Worm (Caenorhabditis elegans) whole organism, L2 larva: ENCODE results near the gene F54C9.11.
A peak's percentile ranks its signal among the peaks of the same experiment; 100 is the strongest.

Source experiments
- C34F6.9 ChIP-seq: fragments of 150-350 bp; optimal IDR thresholded peaks from 2 replicates; lab custom pipeline; 2014; ENCODE audit warnings: missing biosample characterization, missing genetic modification characterization
- F13H6.1 ChIP-seq: sonication (generic microtip); optimal IDR thresholded peaks from 2 replicates; lab custom pipeline; 2016; ENCODE audit warnings: missing genetic modification characterization, missing compliant biosample characterization
- R02D3.7 ChIP-seq: fragments of 150-350 bp; optimal IDR thresholded peaks from 2 replicates; lab custom pipeline; 2014; ENCODE audit warnings: missing biosample characterization, missing genetic modification characterization
- Y55F3AM.14 ChIP-seq: fragments of 200-800 bp; sonication (Bioruptor generic); optimal IDR thresholded peaks from 2 replicates; lab custom pipeline; 2018; ENCODE audit warnings: mild to moderate bottlenecking, missing genetic modification characterization, missing compliant biosample characterization
- alr-1 ChIP-seq: fragments of 150-350 bp; optimal IDR thresholded peaks from 2 replicates; lab custom pipeline; 2014; ENCODE audit warnings: missing biosample characterization, missing genetic modification characterization
- blmp-1 ChIP-seq: sonication (generic microtip); optimal IDR thresholded peaks from 2 replicates; lab custom pipeline; 2017; ENCODE audit warnings: missing genetic modification characterization, mild to moderate bottlenecking, missing compliant biosample characterization, antibody characterized with exemption, moderate library complexity; ENCODE audit not compliant: insufficient read depth
- ceh-16 ChIP-seq: fragments of 150-350 bp; optimal IDR thresholded peaks from 2 replicates; lab custom pipeline; 2014; ENCODE audit warnings: missing biosample characterization, missing genetic modification characterization
- ceh-82 ChIP-seq: fragments of 150-350 bp; optimal IDR thresholded peaks from 2 replicates; lab custom pipeline; 2014; ENCODE audit warnings: missing biosample characterization, missing genetic modification characterization
- crh-2 ChIP-seq: sonication (generic microtip); optimal IDR thresholded peaks from 2 replicates; lab custom pipeline; 2017; ENCODE audit warnings: missing biosample characterization, missing genetic modification characterization
- dmd-4 ChIP-seq: sonication (generic microtip); optimal IDR thresholded peaks from 2 replicates; lab custom pipeline; 2017; ENCODE audit warnings: missing biosample characterization, missing genetic modification characterization
- egl-27 ChIP-seq: sonication (generic microtip); optimal IDR thresholded peaks from 3 replicates; lab custom pipeline; 2017; ENCODE audit warnings: missing biosample characterization, missing genetic modification reagents, missing genetic modification characterization
- elt-3 ChIP-seq: sonication (generic microtip); optimal IDR thresholded peaks from 2 replicates; lab custom pipeline; 2017; ENCODE audit warnings: missing biosample characterization, missing genetic modification characterization
- fos-1 ChIP-seq: fragments of 150-350 bp; optimal IDR thresholded peaks from 2 replicates; lab custom pipeline; 2014; ENCODE audit warnings: missing biosample characterization, missing genetic modification characterization
- gmeb-1 ChIP-seq: fragments of 150-350 bp; optimal IDR thresholded peaks from 2 replicates; lab custom pipeline; 2014; ENCODE audit warnings: missing biosample characterization, missing genetic modification characterization
- lin-11 ChIP-seq: fragments of 150-350 bp; sonication (generic microtip); optimal IDR thresholded peaks from 2 replicates; lab custom pipeline; 2014; ENCODE audit warnings: missing biosample characterization, missing genetic modification characterization, inconsistent platforms, mixed read lengths
- lin-13 ChIP-seq: fragments of 150-350 bp; optimal IDR thresholded peaks from 2 replicates; lab custom pipeline; 2014; ENCODE audit warnings: missing biosample characterization, missing genetic modification reagents, missing genetic modification characterization
- lin-39 ChIP-seq: fragments of 150-350 bp; optimal IDR thresholded peaks from 2 replicates; lab custom pipeline; 2014; ENCODE audit warnings: missing biosample characterization, missing genetic modification reagents, missing genetic modification characterization
- lsy-2 ChIP-seq, 2 experiments: fragments of 150-350 bp in 1 of 2; sonication (generic microtip) in 1 of 2; optimal IDR thresholded peaks; 2 replicates each; lab custom pipeline; 2014 to 2017; ENCODE audit warnings: missing biosample characterization in 2 of 2, missing genetic modification characterization in 2 of 2
- mab-5 ChIP-seq: fragments of 150-350 bp; optimal IDR thresholded peaks from 2 replicates; lab custom pipeline; 2014; ENCODE audit warnings: missing biosample characterization, missing genetic modification characterization
- mbf-1 ChIP-seq: sonication (generic microtip); optimal IDR thresholded peaks from 2 replicates; lab custom pipeline; 2017; ENCODE audit warnings: missing biosample characterization, missing genetic modification characterization
- mdl-1 ChIP-seq, 2 experiments: fragments of 150-350 bp in 1 of 2; sonication (generic microtip) in 1 of 2; optimal IDR thresholded peaks; 2 replicates each; lab custom pipeline; 2017; ENCODE audit warnings: missing biosample characterization in 2 of 2, missing genetic modification characterization in 2 of 2
- nhr-10 ChIP-seq: sonication (generic microtip); optimal IDR thresholded peaks from 2 replicates; lab custom pipeline; 2017; ENCODE audit warnings: missing biosample characterization, missing genetic modification characterization
- nhr-129 ChIP-seq: fragments of 150-350 bp; optimal IDR thresholded peaks from 2 replicates; lab custom pipeline; 2014; ENCODE audit warnings: missing biosample characterization, missing genetic modification characterization
- nhr-21 ChIP-seq: fragments of 150-350 bp; optimal IDR thresholded peaks from 2 replicates; lab custom pipeline; 2014; ENCODE audit warnings: missing biosample characterization, missing genetic modification characterization
- nhr-23 ChIP-seq: fragments of 150-350 bp; optimal IDR thresholded peaks from 2 replicates; lab custom pipeline; 2014; ENCODE audit warnings: missing biosample characterization, missing genetic modification reagents, missing genetic modification characterization
- nhr-25 ChIP-seq: fragments of 150-350 bp; sonication (generic microtip); optimal IDR thresholded peaks from 3 replicates; lab custom pipeline; 2014; ENCODE audit warnings: missing biosample characterization, missing genetic modification characterization
- nhr-6 ChIP-seq: fragments of 150-350 bp; optimal IDR thresholded peaks from 2 replicates; lab custom pipeline; 2014; ENCODE audit warnings: missing biosample characterization, missing genetic modification characterization
- nhr-77 ChIP-seq: fragments of 150-350 bp; optimal IDR thresholded peaks from 2 replicates; lab custom pipeline; 2014; ENCODE audit warnings: missing biosample characterization, missing genetic modification characterization
- peb-1 ChIP-seq: fragments of 150-350 bp; optimal IDR thresholded peaks from 2 replicates; lab custom pipeline; 2014; ENCODE audit warnings: missing biosample characterization, missing genetic modification characterization
- sem-4 ChIP-seq: fragments of 150-350 bp; optimal IDR thresholded peaks from 2 replicates; lab custom pipeline; 2014; ENCODE audit warnings: missing biosample characterization, missing genetic modification reagents, missing genetic modification characterization
- sma-3 ChIP-seq: sonication (generic microtip); optimal IDR thresholded peaks from 2 replicates; lab custom pipeline; 2016; ENCODE audit warnings: missing genetic modification reagents, missing genetic modification characterization, missing compliant biosample characterization
- sma-9 ChIP-seq, 2 experiments: fragments of 150-350 bp in 1 of 2; sonication (generic microtip) in 1 of 2; optimal IDR thresholded peaks; 2 replicates each; lab custom pipeline; 2014 to 2016; ENCODE audit warnings: missing genetic modification characterization in 2 of 2, mild to moderate bottlenecking in 1 of 2, missing biosample characterization in 1 of 2, missing compliant biosample characterization in 1 of 2, missing genetic modification reagents in 1 of 2, moderate library complexity in 1 of 2
- unc-55 ChIP-seq: fragments of 150-350 bp; sonication (generic microtip); optimal IDR thresholded peaks from 3 replicates; lab custom pipeline; 2014; ENCODE audit warnings: missing biosample characterization, missing genetic modification reagents, missing genetic modification characterization
- unc-62 ChIP-seq: fragments of 150-350 bp; optimal IDR thresholded peaks from 2 replicates; lab custom pipeline; 2014; ENCODE audit warnings: missing biosample characterization, missing genetic modification reagents, missing genetic modification characterization
- zag-1 ChIP-seq: fragments of 150-350 bp; optimal IDR thresholded peaks from 2 replicates; lab custom pipeline; 2014; ENCODE audit warnings: missing biosample characterization, missing genetic modification characterization
- ztf-1 ChIP-seq: fragments of 200-800 bp; sonication (Bioruptor generic); conservative IDR thresholded peaks from 2 replicates; pipeline ENCODE4 v1.3.6; 2022; ENCODE audit warnings: missing genetic modification characterization, missing compliant biosample characterization
- ztf-11 ChIP-seq: sonication (generic microtip); optimal IDR thresholded peaks from 2 replicates; lab custom pipeline; 2017; ENCODE audit warnings: missing biosample characterization, missing genetic modification characterization
- ztf-4 ChIP-seq: fragments of 150-350 bp; optimal IDR thresholded peaks from 2 replicates; lab custom pipeline; 2014; ENCODE audit warnings: missing biosample characterization, missing genetic modification characterization

The F54C9.11 gene

DNA sequence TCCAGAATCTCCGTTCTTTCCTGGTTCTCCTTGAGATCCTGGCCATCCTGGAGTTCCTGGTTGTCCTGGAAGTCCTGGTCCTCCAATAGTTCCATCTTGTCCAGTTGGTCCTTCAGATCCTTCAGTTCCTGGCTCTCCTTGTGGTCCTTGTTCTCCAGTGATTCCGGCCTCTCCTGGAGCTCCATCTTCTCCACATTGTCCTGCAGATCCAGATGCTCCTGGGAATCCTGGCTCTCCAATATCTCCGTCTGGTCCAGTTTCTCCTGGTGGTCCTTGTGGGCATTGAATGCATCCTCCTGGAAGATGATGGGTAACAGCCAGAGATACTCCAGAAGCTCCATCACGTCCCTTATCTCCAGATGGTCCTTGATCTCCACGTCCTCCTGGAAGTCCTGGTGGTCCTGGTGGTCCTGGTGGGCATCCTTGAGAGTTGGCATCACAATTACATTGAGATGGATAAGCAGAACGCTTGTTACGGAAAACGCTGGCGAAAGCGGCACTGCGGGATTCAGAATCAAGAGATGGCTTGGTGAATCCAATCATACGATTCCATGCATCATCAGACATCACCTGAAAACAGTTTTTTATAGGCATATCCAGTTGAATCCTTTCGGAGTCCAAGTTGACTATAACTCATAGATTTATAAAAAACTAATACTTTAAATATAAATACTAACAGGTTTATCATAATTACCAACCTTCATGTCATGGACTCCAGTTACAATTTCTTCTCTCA lies 16.5 kb downstream of the F54C9.11 start:
- TF ChIP-seq C34F6.9 (tag; lab: Kevin White, UChicago) (no peak), mdl-1 (tag; optimal IDR thresholded peaks at IDR 0.05; lab: Kevin White, UChicago) (no peak), nhr-25 (no peak), blmp-1 (tag; lab: Kevin White, UChicago) (no peak), nhr-23 (tag; lab: Kevin White, UChicago) (no peak), dmd-4 (tag; lab: Kevin White, UChicago) (no peak), ceh-82 (tag; lab: Kevin White, UChicago) (no peak), lin-13 (GFP tag; lab: Kevin White, UChicago) (no peak), sem-4 (no peak), mab-5 (tag; lab: Kevin White, UChicago) (no peak)

DNA sequence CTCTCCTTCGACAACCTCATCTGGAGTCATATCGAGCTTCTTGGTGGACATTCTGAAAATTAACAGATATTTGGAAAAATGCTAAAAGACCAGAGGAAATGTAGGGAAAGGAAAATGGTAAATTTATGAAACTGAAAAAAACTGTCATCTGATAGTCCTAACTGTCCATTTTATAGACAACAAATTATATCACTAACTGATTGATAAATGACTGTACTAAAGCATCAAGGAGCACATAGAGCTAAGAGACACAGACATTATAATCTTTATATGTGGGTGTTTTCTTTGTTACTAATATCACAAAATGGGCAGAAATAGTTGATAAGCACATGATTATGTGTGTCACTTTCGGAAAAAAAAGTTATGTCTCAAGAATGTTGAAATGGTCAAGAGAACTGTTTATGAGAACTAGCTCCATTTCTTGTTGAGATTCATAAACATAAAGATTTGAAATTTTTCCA lies 18.1 kb downstream of the F54C9.11 start, which contains the start of gene F54C9.3:
Gene F54C9.3, minus strand, starts transcription at position 51 of the 461 bp plus-strand sequence.
- TF ChIP-seq F13H6.1 (tag; lab: Kevin White, UChicago): peak; percentile 46
- peak; percentile 54 for TF ChIP-seq crh-2 (tag; lab: Kevin White, UChicago)
- TF ChIP-seq lin-13 (GFP tag; lab: Kevin White, UChicago): no peak
- peak in 1 of 2 experiments; percentile 11 for TF ChIP-seq lsy-2 (tag; optimal IDR thresholded peaks at IDR 0.05; lab: Kevin White, UChicago)
- no peak for TF ChIP-seq peb-1 (tag; lab: Kevin White, UChicago)
- TF ChIP-seq egl-27 (tag; lab: Kevin White, UChicago): no peak
- TF ChIP-seq fos-1 (tag; lab: Kevin White, UChicago): peak; percentile 98
- no peak for TF ChIP-seq ztf-1 (GFP tag; lab: Robert Waterston, UW)
- peak; percentile 13 for TF ChIP-seq sma-9 (GFP tag; optimal IDR thresholded peaks at IDR 0.05; lab: Kevin White, UChicago)
- TF ChIP-seq sma-9 (tag; optimal IDR thresholded peaks at IDR 0.05; lab: Kevin White, UChicago): no peak
- peak; percentile 41 for TF ChIP-seq gmeb-1 (tag; lab: Kevin White, UChicago)
- no peak for TF ChIP-seq lin-11 (tag; lab: Kevin White, UChicago)
- TF ChIP-seq, all 48 proteins: peak for 6

DNA sequence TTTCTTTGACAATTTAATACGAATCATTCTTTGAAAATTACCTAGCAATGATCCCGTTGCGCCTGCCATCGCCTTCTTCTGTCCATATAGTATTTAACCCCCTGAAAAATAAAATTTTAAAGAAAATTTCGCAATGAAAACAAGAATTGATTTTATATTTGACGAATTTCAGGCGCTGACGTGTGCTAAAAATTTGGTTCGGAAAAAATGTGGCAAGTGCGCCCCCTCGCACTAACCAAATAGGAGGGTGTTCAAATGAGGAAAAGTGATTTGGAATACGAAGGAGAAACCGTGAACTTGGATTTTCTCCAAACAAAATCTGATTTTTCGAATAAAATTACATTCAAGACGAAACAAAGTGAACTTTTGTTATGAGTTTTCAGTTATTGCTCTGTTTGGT lies 18.8 kb downstream of the F54C9.11 start, which contains the start of gene stc-1:
Gene stc-1, minus strand, starts transcription at position 101 of the 400 bp plus-strand sequence.
- TF ChIP-seq nhr-77 (tag; lab: Kevin White, UChicago): no peak
- TF ChIP-seq unc-62 (GFP tag; lab: Kevin White, UChicago): no peak
- no peak for TF ChIP-seq ztf-11
- TF ChIP-seq unc-55 (GFP tag; lab: Kevin White, UChicago): peak; percentile 41
- peak; percentile 84 for TF ChIP-seq gmeb-1 (tag; lab: Kevin White, UChicago)
- TF ChIP-seq sma-3: peak; percentile 13
- TF ChIP-seq nhr-10 (tag; lab: Kevin White, UChicago): no peak
- peak; percentile 36 for TF ChIP-seq C34F6.9 (tag; lab: Kevin White, UChicago)
- no peak for TF ChIP-seq ceh-82 (tag; lab: Kevin White, UChicago)
- TF ChIP-seq nhr-129 (tag; lab: Kevin White, UChicago): peak; percentile 23
- TF ChIP-seq lsy-2 (tag; optimal IDR thresholded peaks at IDR 0.05; lab: Kevin White, UChicago): peak in 1 of 2 experiments; percentile 58
- TF ChIP-seq crh-2 (tag; lab: Kevin White, UChicago): peak; percentile 43

DNA sequence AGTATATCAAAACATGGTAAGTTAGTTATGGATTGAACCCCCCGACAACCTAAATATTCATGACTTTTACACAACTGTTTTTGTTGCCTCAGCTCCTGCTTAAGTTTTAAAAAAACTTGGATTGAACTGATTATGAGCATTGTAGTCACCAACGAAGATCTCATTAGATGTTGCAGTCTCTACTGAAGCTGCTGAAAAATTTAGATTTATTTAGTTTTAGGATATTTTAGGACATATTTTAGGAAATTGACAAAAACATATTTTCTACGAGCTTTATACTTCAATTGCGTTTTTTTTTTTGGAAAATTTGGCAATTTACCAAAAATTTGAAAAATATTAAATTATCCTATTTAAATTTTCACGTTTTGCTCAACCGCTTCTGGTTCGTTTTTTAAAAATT lies 22.9 kb downstream of the F54C9.11 start, which contains the start of gene F54C9.14:
Gene F54C9.14, plus strand, starts transcription at position 301 of the 400 bp plus-strand sequence.
- no peak for TF ChIP-seq sma-9 (GFP tag; optimal IDR thresholded peaks at IDR 0.05; lab: Kevin White, UChicago)
- no peak for TF ChIP-seq sma-9 (tag; optimal IDR thresholded peaks at IDR 0.05; lab: Kevin White, UChicago)
- TF ChIP-seq sem-4: no peak
- TF ChIP-seq nhr-10 (tag; lab: Kevin White, UChicago): no peak
- TF ChIP-seq unc-55 (GFP tag; lab: Kevin White, UChicago): no peak
- no peak for TF ChIP-seq ztf-11
- TF ChIP-seq, all 48 proteins: peak for 0

DNA sequence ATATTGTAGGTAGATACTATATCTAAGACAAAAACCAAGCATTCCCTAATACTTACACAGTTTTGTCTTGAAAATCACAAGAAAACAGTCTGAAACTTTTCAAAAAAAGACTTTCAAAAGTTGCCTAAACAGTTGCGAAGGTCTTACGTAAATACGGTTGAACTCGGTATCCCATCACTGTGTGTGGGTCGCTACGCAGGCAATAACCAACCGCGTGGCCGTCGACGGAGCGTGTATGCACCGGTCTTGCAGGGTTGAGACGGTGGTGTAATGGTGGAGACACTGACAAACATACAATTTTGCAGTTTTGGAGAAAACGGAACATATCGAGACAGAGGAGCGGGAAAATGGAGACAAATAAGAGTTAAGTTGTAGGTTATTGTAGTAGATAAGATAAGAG lies 23.7 kb downstream of the F54C9.11 start, which contains the start of gene iff-2:
Gene iff-2, minus strand, starts transcription at position 141 of the 400 bp plus-strand sequence.
- peak; percentile 37 for TF ChIP-seq ztf-11
- TF ChIP-seq fos-1 (tag; lab: Kevin White, UChicago): peak; percentile 99
- TF ChIP-seq lsy-2 (tag; optimal IDR thresholded peaks at IDR 0.05; lab: Kevin White, UChicago): peak; percentile 94 to 98
- peak; percentile 98 for TF ChIP-seq egl-27 (tag; lab: Kevin White, UChicago)
- TF ChIP-seq lin-39 (tag; lab: Kevin White, UChicago): no peak
- TF ChIP-seq C34F6.9 (tag; lab: Kevin White, UChicago): peak; percentile 100
- TF ChIP-seq unc-62 (GFP tag; lab: Kevin White, UChicago): peak; percentile 92
- TF ChIP-seq zag-1: peak; percentile 99
- peak; percentile 100 for TF ChIP-seq sma-3
- peak; percentile 97 for TF ChIP-seq mab-5 (tag; lab: Kevin White, UChicago)
- TF ChIP-seq gmeb-1 (tag; lab: Kevin White, UChicago): peak; percentile 98
- no peak for TF ChIP-seq elt-3
- peak; percentile 100 for TF ChIP-seq lin-11 (tag; lab: Kevin White, UChicago)
- peak; percentile 99 for TF ChIP-seq sma-9 (GFP tag; optimal IDR thresholded peaks at IDR 0.05; lab: Kevin White, UChicago)
- no peak for TF ChIP-seq sma-9 (tag; optimal IDR thresholded peaks at IDR 0.05; lab: Kevin White, UChicago)
- peak; percentile 99 for TF ChIP-seq ceh-16
- TF ChIP-seq Y55F3AM.14 (GFP tag; lab: Kevin White, UChicago): peak; percentile 96
- TF ChIP-seq nhr-21 (tag; lab: Kevin White, UChicago): peak; percentile 99
- no peak for TF ChIP-seq alr-1 (tag; lab: Kevin White, UChicago)
- TF ChIP-seq nhr-6: peak; percentile 99
- peak; percentile 99 for TF ChIP-seq ztf-4 (tag; lab: Kevin White, UChicago)
- peak; percentile 68 for TF ChIP-seq R02D3.7 (tag; lab: Kevin White, UChicago)
- no peak for TF ChIP-seq mbf-1 (tag; lab: Kevin White, UChicago)
- TF ChIP-seq sem-4: peak; percentile 99
